Fruit fly (Drosophila melanogaster) whole organism, embryonic: ENCODE data around the gene CG42633.

Experiments used
- CG10321 ChIP-seq: fragments of 200-800 bp; sonication (Bioruptor generic); IDR thresholded peaks from 2 replicates; pipeline ENCODE4 v1.3.6; 2022; ENCODE audit warnings: missing biosample characterization, missing genetic modification characterization
- CG11456 ChIP-seq: fragments of 200-800 bp; sonication (Bioruptor generic); IDR thresholded peaks from 3 replicates; pipeline ENCODE4 v1.3.6; 2022; ENCODE audit warnings: missing biosample characterization, missing genetic modification characterization
- CG12659 ChIP-seq: fragments of 200-800 bp; sonication (Bioruptor generic); optimal IDR thresholded peaks from 3 replicates; lab custom pipeline; 2017; ENCODE audit warnings: mild to moderate bottlenecking, missing biosample characterization, missing genetic modification reagents, missing genetic modification characterization
- CG13894 ChIP-seq: fragments of 200-800 bp; sonication (Bioruptor generic); optimal IDR thresholded peaks from 3 replicates; lab custom pipeline; 2018; ENCODE audit warnings: missing biosample characterization, mild to moderate bottlenecking, missing genetic modification characterization, moderate library complexity
- CG14441 ChIP-seq: fragments of 200-800 bp; sonication (Bioruptor generic); IDR thresholded peaks from 2 replicates; pipeline ENCODE4 v1.3.6; 2022; ENCODE audit warnings: missing biosample characterization, missing genetic modification characterization
- CG14965 ChIP-seq: fragments of 200-800 bp; sonication (Bioruptor generic); optimal IDR thresholded peaks from 2 replicates; lab custom pipeline; 2016; ENCODE audit warnings: missing biosample characterization, missing genetic modification characterization, borderline replicate concordance
- CG1529 ChIP-seq: fragments of 200-800 bp; sonication (Bioruptor generic); optimal IDR thresholded peaks from 3 replicates; lab custom pipeline; 2018; ENCODE audit warnings: missing biosample characterization, missing genetic modification characterization
- CG17568 ChIP-seq: fragments of 200-800 bp; sonication (Bioruptor generic); optimal IDR thresholded peaks from 2 replicates; lab custom pipeline; 2018; ENCODE audit warnings: missing biosample characterization, mild to moderate bottlenecking, missing genetic modification characterization, moderate library complexity
- CG2129 ChIP-seq: fragments of 200-800 bp; sonication (Bioruptor generic); IDR thresholded peaks from 2 replicates; pipeline ENCODE4 v1.3.6; 2022; ENCODE audit warnings: missing biosample characterization, missing genetic modification characterization; ENCODE audit not compliant: partially characterized antibody
- CG2875 ChIP-seq: fragments of 200-800 bp; sonication (Bioruptor generic); optimal IDR thresholded peaks from 2 replicates; lab custom pipeline; 2017; ENCODE audit warnings: missing biosample characterization, mild to moderate bottlenecking, missing genetic modification characterization, missing genetic modification reagents
- CG43689 ChIP-seq: fragments of 200-800 bp; sonication (Bioruptor generic); IDR thresholded peaks from 2 replicates; pipeline ENCODE4 v1.3.6; 2022; ENCODE audit warnings: missing biosample characterization, missing genetic modification characterization
- CG7745 ChIP-seq: fragments of 200-800 bp; sonication (Bioruptor generic); optimal IDR thresholded peaks from 2 replicates; lab custom pipeline; 2018; ENCODE audit warnings: missing biosample characterization, mild to moderate bottlenecking, missing genetic modification characterization, moderate library complexity
- CG8089 ChIP-seq: fragments of 200-800 bp; sonication (Bioruptor generic); optimal IDR thresholded peaks from 3 replicates; lab custom pipeline; 2016; ENCODE audit warnings: missing biosample characterization, missing genetic modification characterization
- CG8290 ChIP-seq, 3 experiments: fragments of 200-800 bp; sonication (Bioruptor generic); optimal IDR thresholded peaks; 2 replicates each; lab custom pipeline; 2016 to 2019; ENCODE audit warnings: missing biosample characterization in 3 of 3, missing genetic modification characterization in 3 of 3, mild to moderate bottlenecking in 2 of 3, moderate library complexity in 1 of 3
- Camta ChIP-seq: fragments of 200-800 bp; sonication (Bioruptor generic); optimal IDR thresholded peaks from 2 replicates; lab custom pipeline; 2016; ENCODE audit warnings: missing biosample characterization, missing genetic modification characterization
- Chrac-16 ChIP-seq: fragments of 200-800 bp; sonication (Bioruptor generic); optimal IDR thresholded peaks from 3 replicates; lab custom pipeline; 2016; ENCODE audit warnings: missing biosample characterization, missing genetic modification characterization
- D ChIP-seq, 2 experiments: fragments of 200-800 bp in 1 of 2; fragments of >200 bp in 1 of 2; sonication (Bioruptor generic) in 1 of 2; optimal IDR thresholded peaks; 2 replicates in 1 of 2; 3 replicates in 1 of 2; lab custom pipeline; 2017; ENCODE audit warnings: mild to moderate bottlenecking in 1 of 2, missing biosample characterization in 1 of 2, missing genetic modification characterization in 1 of 2, missing genetic modification reagents in 1 of 2
- Ets65A ChIP-seq: fragments of 200-800 bp; sonication (Bioruptor generic); peaks from one replicate; lab custom pipeline; 2016; ENCODE audit warnings: missing biosample characterization, missing genetic modification characterization
- H15 ChIP-seq: fragments of 200-800 bp; sonication (Bioruptor generic); IDR thresholded peaks from 3 replicates; pipeline ENCODE4 v1.3.6; 2022; ENCODE audit warnings: missing biosample characterization, missing genetic modification characterization
- H2.0 ChIP-seq: fragments of 200-800 bp; sonication (Bioruptor generic); IDR thresholded peaks from 2 replicates; pipeline ENCODE4 v1.3.6; 2022; ENCODE audit warnings: missing biosample characterization, missing genetic modification characterization
- HLH4C ChIP-seq: fragments of 200-800 bp; sonication (Bioruptor generic); IDR thresholded peaks from 3 replicates; pipeline ENCODE4 v1.3.6; 2022; ENCODE audit warnings: missing biosample characterization, missing genetic modification characterization; ENCODE audit not compliant: partially characterized antibody
- HmgZ ChIP-seq: fragments of 200-800 bp; sonication (Bioruptor generic); optimal IDR thresholded peaks from 2 replicates; lab custom pipeline; 2018; ENCODE audit warnings: missing biosample characterization, mild to moderate bottlenecking, missing genetic modification characterization
- Hr78 ChIP-seq, 2 experiments: fragments of 200-800 bp in 1 of 2; fragments of >200 bp in 1 of 2; sonication (Bioruptor generic) in 1 of 2; optimal IDR thresholded peaks; 2 replicates each; lab custom pipeline; 2017 to 2019; ENCODE audit warnings: missing biosample characterization in 2 of 2, missing genetic modification characterization in 2 of 2, mild to moderate bottlenecking in 1 of 2, moderate library complexity in 1 of 2
- Lhr ChIP-seq: fragments of 200-800 bp; sonication (Bioruptor generic); optimal IDR thresholded peaks from 3 replicates; lab custom pipeline; 2017; ENCODE audit warnings: mild to moderate bottlenecking, missing biosample characterization, missing genetic modification reagents, missing genetic modification characterization
- Med ChIP-seq: fragments of 200-800 bp; sonication (Bioruptor generic); peaks from one replicate; lab custom pipeline; 2016; ENCODE audit warnings: missing biosample characterization, missing genetic modification characterization, mild to moderate bottlenecking, inconsistent platforms, moderate library complexity
- Myb ChIP-seq: fragments of 200-800 bp; sonication (Bioruptor generic); optimal IDR thresholded peaks from 2 replicates; lab custom pipeline; 2016; ENCODE audit warnings: missing biosample characterization, missing genetic modification characterization
- NC2β ChIP-seq: fragments of 200-800 bp; sonication (Bioruptor generic); optimal IDR thresholded peaks from 2 replicates; lab custom pipeline; 2016; ENCODE audit warnings: missing biosample characterization, missing genetic modification characterization
- Nf-YB ChIP-seq: fragments of 200-800 bp; sonication (Bioruptor generic); optimal IDR thresholded peaks from 3 replicates; lab custom pipeline; 2019; ENCODE audit warnings: missing biosample characterization, mild to moderate bottlenecking, missing genetic modification characterization, moderate library complexity
- Nf-YC ChIP-seq: fragments of 200-800 bp; optimal IDR thresholded peaks from 3 replicates; lab custom pipeline; 2019; ENCODE audit warnings: missing biosample characterization, mild to moderate bottlenecking, missing genetic modification characterization, moderate library complexity
- ara ChIP-seq: fragments of 200-800 bp; sonication (Bioruptor generic); IDR thresholded peaks from 2 replicates; pipeline ENCODE4 v1.3.6; 2022; ENCODE audit warnings: missing biosample characterization, missing genetic modification characterization
- da ChIP-seq: fragments of 200-800 bp; sonication (Bioruptor generic); optimal IDR thresholded peaks from 2 replicates; lab custom pipeline; 2016; ENCODE audit warnings: missing biosample characterization, missing genetic modification characterization
- disco-r ChIP-seq: fragments of 200-800 bp; sonication (Bioruptor generic); optimal IDR thresholded peaks from 2 replicates; lab custom pipeline; 2016; ENCODE audit warnings: missing biosample characterization, missing genetic modification characterization
- dysf ChIP-seq: fragments of 200-800 bp; sonication (Bioruptor generic); IDR thresholded peaks from 3 replicates; pipeline ENCODE4 v1.3.6; 2022; ENCODE audit warnings: missing biosample characterization, missing genetic modification characterization
- en ChIP-seq: fragments of 200-800 bp; sonication (Bioruptor generic); optimal IDR thresholded peaks from 2 replicates; lab custom pipeline; 2016; ENCODE audit warnings: missing biosample characterization, missing genetic modification characterization
- gem ChIP-seq: fragments of 200-800 bp; sonication (Bioruptor generic); optimal IDR thresholded peaks from 2 replicates; lab custom pipeline; 2019; ENCODE audit warnings: missing biosample characterization, mild to moderate bottlenecking, missing genetic modification characterization, moderate library complexity
- gro ChIP-seq: fragments of 200-800 bp; sonication (Bioruptor generic); optimal IDR thresholded peaks from 2 replicates; lab custom pipeline; 2016; ENCODE audit warnings: missing biosample characterization, missing genetic modification characterization
- hkb ChIP-seq, 2 experiments: fragments of 200-800 bp in 1 of 2; fragments of >200 bp in 1 of 2; sonication (Bioruptor generic) in 1 of 2; IDR thresholded peaks in 1 of 2; optimal IDR thresholded peaks in 1 of 2; 2 replicates each; pipeline versions ENCODE4 v1.3.6 to Lab custom; 2017 to 2022; ENCODE audit warnings: missing biosample characterization in 1 of 2, missing genetic modification characterization in 1 of 2
- pum ChIP-seq: fragments of 200-800 bp; sonication (Bioruptor generic); optimal IDR thresholded peaks from 2 replicates; lab custom pipeline; 2016; ENCODE audit warnings: missing biosample characterization, missing genetic modification characterization
- row ChIP-seq: fragments of 200-800 bp; sonication (Bioruptor generic); IDR thresholded peaks from 3 replicates; pipeline ENCODE4 v1.3.6; 2022; ENCODE audit warnings: missing biosample characterization, missing genetic modification characterization
- sens-2 ChIP-seq: fragments of 200-800 bp; sonication (Bioruptor generic); IDR thresholded peaks from 2 replicates; pipeline ENCODE4 v1.3.6; 2022; ENCODE audit warnings: missing biosample characterization, missing genetic modification characterization
- slbo ChIP-seq: fragments of 200-800 bp; sonication (Bioruptor generic); IDR thresholded peaks from 2 replicates; pipeline ENCODE4 v1.3.6; 2022; ENCODE audit warnings: missing biosample characterization, missing genetic modification characterization
- sr ChIP-seq: fragments of 200-800 bp; sonication (Bioruptor generic); IDR thresholded peaks from 3 replicates; pipeline ENCODE4 v1.3.6; 2022; ENCODE audit warnings: missing biosample characterization, missing genetic modification characterization
- stc ChIP-seq: fragments of 200-800 bp; sonication (Bioruptor generic); IDR thresholded peaks from 2 replicates; pipeline ENCODE4 v1.3.6; 2022; ENCODE audit warnings: missing biosample characterization, missing genetic modification characterization
- tgo ChIP-seq: fragments of 200-800 bp; sonication (Bioruptor generic); IDR thresholded peaks from 3 replicates; pipeline ENCODE4 v1.3.6; 2022; ENCODE audit warnings: missing biosample characterization, missing genetic modification characterization
- tio ChIP-seq: fragments of 200-800 bp; sonication (Bioruptor generic); optimal IDR thresholded peaks from 2 replicates; lab custom pipeline; 2017; ENCODE audit warnings: missing biosample characterization, missing genetic modification characterization, inconsistent platforms
- yki ChIP-seq: fragments of >200 bp; optimal IDR thresholded peaks from 3 replicates; lab custom pipeline; 2018

Gene CG42633

dm6 chr3R:10761980-10762379, 20.1 kb downstream of the CG42633 start (continued):
- peak; percentile 50 for TF ChIP-seq Ets65A (GFP tag; lab: Kevin White, UChicago)
- TF ChIP-seq stc (GFP tag; lab: Robert Waterston, UW): no peak
- TF ChIP-seq gro: peak; percentile 18
- peak; percentile 85 for TF ChIP-seq Med (GFP tag; lab: Kevin White, UChicago)
- peak; percentile 57 for TF ChIP-seq slbo (GFP tag; lab: Robert Waterston, UW)
- TF ChIP-seq CG14441 (GFP tag; lab: Robert Waterston, UW): 0 out of 2 replicates have a peak, but pooled peaks have one; percentile 20
- no peak for TF ChIP-seq D (optimal IDR thresholded peaks at IDR 0.05; lab: Kevin White, UChicago)
- TF ChIP-seq D (GFP tag; optimal IDR thresholded peaks at IDR 0.05; lab: Kevin White, UChicago): peak; percentile 16
- TF ChIP-seq tgo: peak; percentile 21; the same call in 1 of the 3 replicates
- TF ChIP-seq Hr78 (GFP tag; optimal IDR thresholded peaks at IDR 0.05; lab: Kevin White, UChicago): no peak
- 0 out of 2 replicates have a peak, but pooled peaks have one; percentile 15 for TF ChIP-seq H2.0 (GFP tag; lab: Robert Waterston, UW)
- TF ChIP-seq CG11456 (GFP tag; lab: Robert Waterston, UW): 0 out of 3 replicates have a peak, but pooled peaks have one; percentile 13
- no peak for TF ChIP-seq sens-2 (GFP tag; lab: Robert Waterston, UW)
- TF ChIP-seq Chrac-16 (GFP tag; lab: Kevin White, UChicago): no peak
- TF ChIP-seq hkb (optimal IDR thresholded peaks at IDR 0.05; lab: Kevin White, UChicago): no peak
- peak; percentile 51; the same call in 1 of the 2 replicates for TF ChIP-seq hkb (GFP tag; IDR thresholded peaks at IDR 0.05; lab: Robert Waterston, UW)
- no peak for TF ChIP-seq HmgZ (tag; lab: Kevin White, UChicago)
- TF ChIP-seq sr (GFP tag; lab: Robert Waterston, UW): no peak; the same call in 2 of the 3 replicates
- TF ChIP-seq NC2β (GFP tag; lab: Kevin White, UChicago): no peak
- peak; percentile 46 for TF ChIP-seq row (GFP tag; lab: Robert Waterston, UW)
- peak; percentile 25; the same call in 1 of the 3 replicates for TF ChIP-seq dysf (GFP tag; lab: Robert Waterston, UW)

- peak; percentile 75 for TF ChIP-seq pum (GFP tag; lab: Kevin White, UChicago)
- TF ChIP-seq ara (GFP tag; lab: Robert Waterston, UW): peak; percentile 73
- TF ChIP-seq CG13894: no peak
- no peak for TF ChIP-seq da
- TF ChIP-seq Nf-YC (tag; lab: Kevin White, UChicago): peak; percentile 77
- TF ChIP-seq H15: peak; percentile 73; the same call in 2 of the 3 replicates
- no peak for TF ChIP-seq CG43689 (GFP tag; lab: Robert Waterston, UW)
- TF ChIP-seq CG8290 (GFP tag; optimal IDR thresholded peaks at IDR 0.05; lab: Kevin White, UChicago): peak; percentile 79
- TF ChIP-seq CG8290 (tag; optimal IDR thresholded peaks at IDR 0.05; lab: Kevin White, UChicago): peak in 1 of 2 experiments; percentile 68
- TF ChIP-seq tio (GFP tag; lab: Kevin White, UChicago): peak; percentile 62
- peak; percentile 12 for TF ChIP-seq disco-r (GFP tag; lab: Kevin White, UChicago)
- peak; percentile 55 for TF ChIP-seq Nf-YB
- peak; percentile 42 for TF ChIP-seq Myb
- no peak for TF ChIP-seq CG7745
- no peak for TF ChIP-seq CG17568
- TF ChIP-seq Lhr (GFP tag; lab: Kevin White, UChicago): peak; percentile 57
- TF ChIP-seq en (GFP tag; lab: Kevin White, UChicago): no peak
- peak; percentile 61 for TF ChIP-seq CG8089 (GFP tag; lab: Kevin White, UChicago)
- no peak for TF ChIP-seq CG2875
- TF ChIP-seq CG14965 (GFP tag; lab: Kevin White, UChicago): no peak
- TF ChIP-seq HLH4C (GFP tag; lab: Robert Waterston, UW): peak; percentile 97
- peak; percentile 3 for TF ChIP-seq CG1529 (GFP tag; lab: Kevin White, UChicago)
- peak; percentile 79 for TF ChIP-seq Camta (GFP tag; lab: Kevin White, UChicago)
- peak; percentile 89 for TF ChIP-seq gem (tag; lab: Kevin White, UChicago)
- TF ChIP-seq CG10321 (GFP tag; lab: Robert Waterston, UW): no peak
- no peak for TF ChIP-seq yki (lab: Kevin White, UChicago)
- TF ChIP-seq CG12659: peak; percentile 88
- no peak for TF ChIP-seq sr (GFP tag; lab: Robert Waterston, UW)
- TF ChIP-seq CG2129 (GFP tag; lab: Robert Waterston, UW): peak; percentile 99
Observed at dm6 chr3R:10760966-10761855, 20.9 kb downstream of the CG42633 start, which contains the start of the genes MED7 and Cap-H2. MED7 (minus strand) TSS chr3R:10761032. Cap-H2 (plus strand) TSS chr3R:10761310.
